Worm (Caenorhabditis elegans) whole organism, L1 larva: Measurements from ENCODE around the gene ppm-1.A.

Experiments
- alr-1 ChIP-seq: fragments of 200-800 bp; sonication (Bioruptor generic); optimal IDR thresholded peaks from 2 replicates; lab custom pipeline; 2018; ENCODE audit warnings: borderline replicate concordance, mild to moderate bottlenecking, missing genetic modification characterization, missing compliant biosample characterization
- dsc-1 ChIP-seq: sonication (generic microtip); optimal IDR thresholded peaks from 2 replicates; lab custom pipeline; 2016; ENCODE audit warnings: mild to moderate bottlenecking, missing genetic modification characterization, missing compliant biosample characterization
- efl-1 ChIP-seq, 4 experiments: fragments of 150-350 bp; optimal IDR thresholded peaks in 3 of 4; peaks in 1 of 4; 1 replicate in 1 of 4; 2 replicates in 3 of 4; lab custom pipeline; 2014; ENCODE audit warnings: missing biosample characterization in 2 of 4, missing genetic modification characterization in 2 of 4, missing genetic modification reagents in 2 of 4
- efl-3 ChIP-seq: fragments of 200-800 bp; sonication (Bioruptor generic); optimal IDR thresholded peaks from 2 replicates; lab custom pipeline; 2018; ENCODE audit warnings: mild to moderate bottlenecking, missing genetic modification characterization, missing compliant biosample characterization
- elt-2 ChIP-seq: sonication (generic microtip); optimal IDR thresholded peaks from 2 replicates; lab custom pipeline; 2016; ENCODE audit warnings: missing genetic modification characterization, mild to moderate bottlenecking, inconsistent platforms, missing compliant biosample characterization, missing genetic modification reagents
- elt-3 ChIP-seq, 6 experiments: fragments of 150-350 bp in 1 of 6; sonication (generic microtip); optimal IDR thresholded peaks; 2 replicates each; lab custom pipeline; 2017 to 2018; ENCODE audit warnings: missing biosample characterization in 6 of 6, missing genetic modification characterization in 6 of 6, inconsistent platforms in 1 of 6
- ets-5 ChIP-seq: fragments of 200-800 bp; sonication (Bioruptor generic); IDR thresholded peaks from 2 replicates; pipeline ENCODE4 v1.3.6; 2022; ENCODE audit warnings: missing genetic modification characterization, missing compliant biosample characterization
- fkh-4 ChIP-seq: sonication (generic microtip); optimal IDR thresholded peaks from 2 replicates; lab custom pipeline; 2016; ENCODE audit warnings: missing compliant biosample characterization, missing genetic modification characterization, borderline replicate concordance
- fkh-8 ChIP-seq: sonication (generic microtip); optimal IDR thresholded peaks from 2 replicates; lab custom pipeline; 2016; ENCODE audit warnings: mild to moderate bottlenecking, missing genetic modification characterization, missing compliant biosample characterization
- lin-15B ChIP-seq: fragments of 150-350 bp; sonication (generic microtip); optimal IDR thresholded peaks from 3 replicates; lab custom pipeline; 2014; ENCODE audit warnings: missing biosample characterization, missing genetic modification characterization
- lin-35 ChIP-seq, 2 experiments: fragments of 150-350 bp; optimal IDR thresholded peaks; 2 replicates each; lab custom pipeline; 2014; ENCODE audit warnings: missing biosample characterization in 2 of 2, missing genetic modification characterization in 2 of 2, missing genetic modification reagents in 2 of 2
- lir-3 ChIP-seq: sonication (generic microtip); optimal IDR thresholded peaks from 2 replicates; lab custom pipeline; 2016; ENCODE audit warnings: mild to moderate bottlenecking, missing genetic modification characterization, moderate library complexity, missing compliant biosample characterization; ENCODE audit not compliant: poor library complexity
- lsy-2 ChIP-seq, 2 experiments: fragments of 150-350 bp; optimal IDR thresholded peaks; 2 replicates each; lab custom pipeline; 2014; ENCODE audit warnings: missing biosample characterization in 2 of 2, missing genetic modification characterization in 2 of 2
- mdl-1 ChIP-seq, 2 experiments: fragments of 150-350 bp; optimal IDR thresholded peaks; 2 replicates each; lab custom pipeline; 2014 to 2017; ENCODE audit warnings: missing biosample characterization in 2 of 2, missing genetic modification characterization in 2 of 2, inconsistent platforms in 1 of 2
- nhr-19 ChIP-seq: fragments of 200-800 bp; sonication (Bioruptor generic); conservative IDR thresholded peaks from 2 replicates; pipeline ENCODE4 v1.3.6; 2022; ENCODE audit warnings: missing genetic modification characterization, missing compliant biosample characterization
- nhr-76 ChIP-seq: sonication (generic microtip); optimal IDR thresholded peaks from 2 replicates; lab custom pipeline; 2017; ENCODE audit warnings: missing biosample characterization, missing genetic modification characterization
- pqm-1 ChIP-seq: sonication (generic microtip); optimal IDR thresholded peaks from 3 replicates; lab custom pipeline; 2017; ENCODE audit warnings: missing biosample characterization, missing genetic modification characterization
- skn-1 ChIP-seq: fragments of 150-350 bp; optimal IDR thresholded peaks from 2 replicates; lab custom pipeline; 2014; ENCODE audit warnings: missing biosample characterization, missing genetic modification characterization
- snpc-4 ChIP-seq: fragments of 150-350 bp; optimal IDR thresholded peaks from 2 replicates; lab custom pipeline; 2014; ENCODE audit warnings: missing biosample characterization, missing genetic modification characterization
- sox-4 ChIP-seq: sonication (generic microtip); optimal IDR thresholded peaks from 2 replicates; lab custom pipeline; 2016; ENCODE audit warnings: missing genetic modification characterization, missing compliant biosample characterization
- tbx-2 ChIP-seq: sonication (generic microtip); optimal IDR thresholded peaks from 2 replicates; lab custom pipeline; 2016; ENCODE audit warnings: missing genetic modification characterization, missing compliant biosample characterization
- unc-130 ChIP-seq: fragments of 150-350 bp; optimal IDR thresholded peaks from 2 replicates; lab custom pipeline; 2017; ENCODE audit warnings: missing biosample characterization, missing genetic modification characterization, inconsistent platforms
- vab-15 ChIP-seq: sonication (generic microtip); optimal IDR thresholded peaks from 2 replicates; lab custom pipeline; 2017; ENCODE audit warnings: missing genotype, mild to moderate bottlenecking, missing genetic modification characterization, missing compliant biosample characterization
- xbp-1 ChIP-seq: sonication (generic microtip); optimal IDR thresholded peaks from 2 replicates; lab custom pipeline; 2016; ENCODE audit warnings: missing genetic modification characterization, missing compliant biosample characterization
- ztf-4 ChIP-seq: fragments of 150-350 bp; optimal IDR thresholded peaks from 2 replicates; lab custom pipeline; 2014; ENCODE audit warnings: missing biosample characterization, missing genetic modification characterization

ppm-1.A gene

ce11 chrV:10489998-10490397 lies 46.2 kb downstream of the ppm-1.A start, which contains the start of gene ncx-5:
Gene ncx-5 (minus strand): TSS chrV:10490098.
- TF ChIP-seq elt-2 (tag; lab: Kevin White, UChicago) = no peak
- TF ChIP-seq, all 84 proteins: peak for 0

- TF ChIP-seq elt-2 (tag; lab: Kevin White, UChicago) = peak; percentile 45
- TF ChIP-seq dsc-1 (tag; lab: Kevin White, UChicago) = no peak
- TF ChIP-seq efl-1 (optimal IDR thresholded peaks at IDR 0.05; lab: Kevin White, UChicago) = no peak
- no peak for TF ChIP-seq efl-1 (GFP tag; optimal IDR thresholded peaks at IDR 0.05 in 1 of 2; lab: Kevin White, UChicago)
Observed at ce11 chrV:10485389-10485788, 50.8 kb downstream of the ppm-1.A start.

ce11 chrV:10484640-10485039 lies 51.5 kb downstream of the ppm-1.A start, which contains the start of gene Y32F6B.1:
Gene Y32F6B.1 (minus strand): TSS chrV:10484740.
- no peak for TF ChIP-seq snpc-4 (tag; lab: Kevin White, UChicago)
- TF ChIP-seq fkh-8 (tag; lab: Kevin White, UChicago) = no peak
- no peak for TF ChIP-seq nhr-19
- no peak for TF ChIP-seq vab-15
- no peak for TF ChIP-seq lir-3
- no peak for TF ChIP-seq elt-3 (tag; optimal IDR thresholded peaks at IDR 0.05; lab: Kevin White, UChicago)
- TF ChIP-seq lsy-2 (tag; optimal IDR thresholded peaks at IDR 0.05; lab: Kevin White, UChicago) = no peak
- TF ChIP-seq nhr-76 = no peak
- TF ChIP-seq tbx-2 = no peak
- no peak for TF ChIP-seq ets-5 (GFP tag; lab: Robert Waterston, UW)
- no peak for TF ChIP-seq unc-130 (tag; lab: Kevin White, UChicago)
- no peak for TF ChIP-seq skn-1
- TF ChIP-seq sox-4 (tag; lab: Kevin White, UChicago) = no peak
- no peak for TF ChIP-seq alr-1 (tag; lab: Kevin White, UChicago)
- no peak for TF ChIP-seq pqm-1 (tag; lab: Kevin White, UChicago)
- no peak for TF ChIP-seq efl-3
- no peak for TF ChIP-seq ztf-4

- TF ChIP-seq mdl-1 (tag; optimal IDR thresholded peaks at IDR 0.05; lab: Kevin White, UChicago) (no peak), fkh-4 (tag; lab: Kevin White, UChicago) (no peak), efl-1 (optimal IDR thresholded peaks at IDR 0.05; lab: Kevin White, UChicago) (no peak), efl-1 (GFP tag; optimal IDR thresholded peaks at IDR 0.05 in 1 of 2; lab: Kevin White, UChicago) (peak in 1 of 2 experiments; percentile 57), xbp-1 (tag; lab: Kevin White, UChicago) (no peak), lin-15B (tag; lab: Kevin White, UChicago) (no peak), lin-35 (GFP tag; optimal IDR thresholded peaks at IDR 0.05; lab: Kevin White, UChicago) (peak in 1 of 2 experiments; percentile 18), elt-2 (tag; lab: Kevin White, UChicago) (peak; percentile 63), tbx-2 (no peak)
Observed at ce11 chrV:10483995-10484394, 52.2 kb downstream of the ppm-1.A start.
